Worm (Caenorhabditis elegans): Measurements from ENCODE around the gene ile-2.

ce11 chrX:729062-729461 is 39.3 kb upstream of the ile-2 start:
- TF ChIP-seq ama-1 (optimal IDR thresholded peaks at IDR 0.05) (no peak), hnd-1 (tag; optimal IDR thresholded peaks at IDR 0.05) (no peak), hmbx-1 (tag; optimal IDR thresholded peaks at IDR 0.05) (no peak), hmg-4 (GFP tag; optimal IDR thresholded peaks at IDR 0.05) (no peak), flt-1 (GFP tag; IDR thresholded peaks at IDR 0.05) (no peak)
